Worm (Caenorhabditis elegans) whole organism, late embryonic: ENCODE data around the gene sdz-20.

Experiments used
- ceh-14 ChIP-seq: sonication (generic microtip); optimal IDR thresholded peaks from 2 replicates; lab custom pipeline; 2016; ENCODE audit warnings: missing genotype, missing genetic modification characterization, missing compliant biosample characterization
- lin-11 ChIP-seq: fragments of 200-800 bp; sonication (Bioruptor generic); optimal IDR thresholded peaks from 2 replicates; lab custom pipeline; 2018; ENCODE audit warnings: mild to moderate bottlenecking, missing genetic modification characterization, missing compliant biosample characterization
- nhr-11 ChIP-seq: fragments of 150-350 bp; optimal IDR thresholded peaks from 2 replicates; lab custom pipeline; 2014; ENCODE audit warnings: missing biosample characterization, missing genetic modification characterization
- unc-42 ChIP-seq: sonication (generic microtip); optimal IDR thresholded peaks from 2 replicates; lab custom pipeline; 2016; ENCODE audit warnings: missing genotype, missing genetic modification characterization, missing compliant biosample characterization
- unc-86 ChIP-seq: sonication (generic microtip); optimal IDR thresholded peaks from 2 replicates; lab custom pipeline; 2016; ENCODE audit warnings: missing genetic modification characterization, missing compliant biosample characterization

DNA sequence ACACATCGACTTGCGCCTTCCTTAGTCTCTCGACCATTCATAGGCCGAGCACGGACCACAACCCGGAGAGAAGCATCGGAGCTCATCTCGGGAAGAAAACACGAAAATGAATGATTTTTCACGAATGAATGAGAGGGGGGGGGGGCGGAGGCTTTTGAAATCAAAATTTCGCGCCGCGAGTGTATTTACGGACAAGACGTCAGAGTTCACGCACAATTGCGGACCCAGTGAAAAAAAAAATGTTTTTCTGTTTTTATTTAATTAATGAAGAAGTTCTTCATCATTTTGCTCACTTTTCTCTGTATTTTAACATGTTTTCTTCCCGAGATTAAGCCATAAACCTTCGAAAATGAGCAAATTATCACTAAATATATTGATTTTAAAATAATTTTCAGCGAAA is 26.7 kb upstream of the sdz-20 start, which contains the start of the genes klp-19 and slc-36.1:
- TF ChIP-seq ceh-14 = no peak
- TF ChIP-seq nhr-11 (tag; lab: Kevin White, UChicago) = no peak
- TF ChIP-seq unc-86 = no peak
- TF ChIP-seq lin-11 = no peak
- TF ChIP-seq unc-42 (tag; lab: Kevin White, UChicago) = peak; percentile 78
